Worm (Caenorhabditis elegans): ENCODE results near the gene twk-33.

twk-33 gene

ce11 chrV:17749181-17749580 lies 35.0 kb upstream of the twk-33 start, which contains the start of gene R12G8.1:
Gene R12G8.1 (minus strand): TSS chrV:17749243.
- TF ChIP-seq ces-1 (GFP tag; optimal IDR thresholded peaks at IDR 0.05) (peak; percentile 86), fkh-10 (GFP tag; optimal IDR thresholded peaks at IDR 0.05) (peak; percentile 88), tra-1 (GFP tag; IDR thresholded peaks at IDR 0.05) (no peak), hmg-1.1 (GFP tag; IDR thresholded peaks at IDR 0.05) (no peak), nhr-42 (GFP tag; IDR thresholded peaks at IDR 0.05) (no peak), set-16 (GFP tag; IDR thresholded peaks at IDR 0.05) (peak; percentile 49), lsy-2 (tag; optimal IDR thresholded peaks at IDR 0.05) (no peak), nhr-6 (tag; optimal IDR thresholded peaks at IDR 0.05) (no peak), lin-29 (GFP tag; IDR thresholded peaks at IDR 0.05) (no peak), ceh-32 (tag; optimal IDR thresholded peaks at IDR 0.05; ENCODE audit: poor library complexity) (peak; percentile 26), daf-19 (GFP tag; conservative IDR thresholded peaks at IDR 0.05) (no peak), php-3 (GFP tag; IDR thresholded peaks at IDR 0.05) (no peak), nhr-25 (tag; optimal IDR thresholded peaks at IDR 0.05; ENCODE audit: borderline replicate concordance, insufficient read depth) (no peak), ctbp-1 (GFP tag; IDR thresholded peaks at IDR 0.05) (peak; percentile 70), D1046.2 (GFP tag; IDR thresholded peaks at IDR 0.05) (no peak), rbr-2 (tag; optimal IDR thresholded peaks at IDR 0.05) (peak; percentile 17), unc-39 (tag; optimal IDR thresholded peaks at IDR 0.05) (no peak), dpl-1 (GFP tag; optimal IDR thresholded peaks at IDR 0.05) (no peak), F37D6.2 (tag; optimal IDR thresholded peaks at IDR 0.05) (no peak), hlh-30 (tag; optimal IDR thresholded peaks at IDR 0.05; ENCODE audit: insufficient read depth) (no peak)

ce11 chrV:17746959-17747358 lies 32.8 kb upstream of the twk-33 start, which contains the start of gene twk-36:
Gene twk-36 (minus strand): TSS chrV:17747059.
- TF ChIP-seq hif-1 (tag; optimal IDR thresholded peaks at IDR 0.05) (no peak), zip-2 (tag; optimal IDR thresholded peaks at IDR 0.05) (no peak), lin-38 (GFP tag; IDR thresholded peaks at IDR 0.05) (no peak), pha-4 (GFP tag; IDR thresholded peaks at IDR 0.05) (no peak), pha-4 (tag; optimal IDR thresholded peaks at IDR 0.05) (no peak), spr-1 (tag; optimal IDR thresholded peaks at IDR 0.05) (no peak)

- no peak for TF ChIP-seq zfp-2 (tag; optimal IDR thresholded peaks at IDR 0.05)
- no peak for TF ChIP-seq F49E8.2 (tag; optimal IDR thresholded peaks at IDR 0.05; ENCODE audit: borderline replicate concordance)
- TF ChIP-seq hlh-11 (tag; optimal IDR thresholded peaks at IDR 0.05): no peak
Observed at ce11 chrV:17743802-17744201, 29.6 kb upstream of the twk-33 start.

ce11 chrV:17739801-17740200 lies 25.6 kb upstream of the twk-33 start, which contains the start of gene cutl-4:
Gene cutl-4 (minus strand): TSS chrV:17739901.
- TF ChIP-seq daf-19 (GFP tag; conservative IDR thresholded peaks at IDR 0.05) (no peak), nhr-25 (tag; optimal IDR thresholded peaks at IDR 0.05; ENCODE audit: borderline replicate concordance, insufficient read depth) (no peak), snpc-4 (tag; optimal IDR thresholded peaks at IDR 0.05) (no peak), nhr-77 (tag; optimal IDR thresholded peaks at IDR 0.05) (no peak), F49E8.2 (tag; optimal IDR thresholded peaks at IDR 0.05; ENCODE audit: borderline replicate concordance) (no peak), duxl-1 (tag; optimal IDR thresholded peaks at IDR 0.05; ENCODE audit: poor library complexity) (no peak), gei-8 (GFP tag; optimal IDR thresholded peaks at IDR 0.05) (no peak), sdz-12 (GFP tag; optimal IDR thresholded peaks at IDR 0.05) (no peak), dpl-1 (GFP tag; optimal IDR thresholded peaks at IDR 0.05) (no peak), mxl-2 (GFP tag; conservative IDR thresholded peaks at IDR 0.05) (no peak), unc-62 (GFP tag; optimal IDR thresholded peaks at IDR 0.05 in 1 of 2) (no peak), unc-62 (tag; optimal IDR thresholded peaks at IDR 0.05) (no peak), unc-39 (tag; optimal IDR thresholded peaks at IDR 0.05) (no peak), zip-2 (tag; optimal IDR thresholded peaks at IDR 0.05) (no peak), mxl-3 (GFP tag; optimal IDR thresholded peaks at IDR 0.05) (no peak), madf-9 (GFP tag; conservative IDR thresholded peaks at IDR 0.05) (no peak), mes-2 (tag; optimal IDR thresholded peaks at IDR 0.05; ENCODE audit: poor library complexity, severe bottlenecking) (no peak)
